Worm (Caenorhabditis elegans) whole organism, early embryonic: Measurements from ENCODE around the gene clu-1.

ENCODE experiments used
- B0310.2 ChIP-seq: sonication (generic microtip); optimal IDR thresholded peaks from 2 replicates; lab custom pipeline; 2016; ENCODE audit warnings: mild to moderate bottlenecking, missing genetic modification characterization, missing compliant biosample characterization
- F13C5.2 ChIP-seq: sonication (generic microtip); optimal IDR thresholded peaks from 2 replicates; lab custom pipeline; 2017; ENCODE audit warnings: mild to moderate bottlenecking, missing genetic modification characterization, inconsistent platforms, missing compliant biosample characterization
- aly-1 ChIP-seq: sonication (generic microtip); optimal IDR thresholded peaks from 2 replicates; lab custom pipeline; 2016; ENCODE audit warnings: missing genetic modification characterization, missing compliant biosample characterization
- ama-1 ChIP-seq: fragments of 150-350 bp; optimal IDR thresholded peaks from 2 replicates; lab custom pipeline; 2014
- ceh-13 ChIP-seq: fragments of 200-800 bp; sonication (Bioruptor generic); optimal IDR thresholded peaks from 2 replicates; lab custom pipeline; 2018; ENCODE audit warnings: mild to moderate bottlenecking, missing genetic modification characterization, missing compliant biosample characterization
- ceh-36 ChIP-seq: sonication (generic microtip); optimal IDR thresholded peaks from 2 replicates; lab custom pipeline; 2016; ENCODE audit warnings: missing genetic modification characterization, inconsistent platforms, missing compliant biosample characterization
- ets-7 ChIP-seq: sonication (generic microtip); optimal IDR thresholded peaks from 2 replicates; lab custom pipeline; 2016; ENCODE audit warnings: missing genotype, missing genetic modification characterization, missing compliant biosample characterization
- flt-1 ChIP-seq: fragments of 200-800 bp; sonication (Bioruptor generic); IDR thresholded peaks from 2 replicates; pipeline ENCODE4 v1.3.6; 2022; ENCODE audit warnings: missing genetic modification characterization, missing compliant biosample characterization
- hmg-4 ChIP-seq: fragments of 200-800 bp; sonication (Bioruptor generic); optimal IDR thresholded peaks from 2 replicates; lab custom pipeline; 2018; ENCODE audit warnings: mild to moderate bottlenecking, missing genetic modification characterization, missing compliant biosample characterization
- pes-1 ChIP-seq: fragments of 200-800 bp; sonication (Bioruptor generic); IDR thresholded peaks from 2 replicates; pipeline ENCODE4 v1.3.6; 2022; ENCODE audit warnings: missing genetic modification reagents, missing genetic modification characterization, missing compliant biosample characterization
- sea-1 ChIP-seq: fragments of 200-800 bp; sonication (Bioruptor generic); conservative IDR thresholded peaks from 2 replicates; pipeline ENCODE4 v1.3.6; 2022; ENCODE audit warnings: missing genetic modification characterization, missing compliant biosample characterization
- tbx-11 ChIP-seq: fragments of 200-800 bp; sonication (Bioruptor generic); IDR thresholded peaks from 2 replicates; pipeline ENCODE4 v1.3.6; 2022; ENCODE audit warnings: missing genetic modification characterization, missing compliant biosample characterization
- tbx-37 ChIP-seq: fragments of 200-800 bp; sonication (Bioruptor generic); conservative IDR thresholded peaks from 2 replicates; pipeline ENCODE4 v1.3.6; 2022; ENCODE audit warnings: missing genetic modification reagents, missing genetic modification characterization, missing compliant biosample characterization
- tra-4 ChIP-seq: sonication (generic microtip); optimal IDR thresholded peaks from 2 replicates; lab custom pipeline; 2017; ENCODE audit warnings: missing genetic modification characterization, missing compliant biosample characterization

ce11 chrIII:9511660-9512059 is 9.6 kb downstream of the clu-1 start:
- TF ChIP-seq F13C5.2 (no peak), hmg-4 (GFP tag; lab: Kevin White, UChicago) (no peak), ama-1 (lab: Kevin White, UChicago) (no peak), tbx-11 (GFP tag; lab: Robert Waterston, UW) (no peak), sea-1 (GFP tag; lab: Robert Waterston, UW) (no peak), aly-1 (tag; lab: Kevin White, UChicago) (no peak), flt-1 (GFP tag; lab: Robert Waterston, UW) (no peak), ceh-36 (tag; lab: Kevin White, UChicago) (no peak), tra-4 (tag; lab: Kevin White, UChicago) (no peak), B0310.2 (tag; lab: Kevin White, UChicago) (no peak), pes-1 (GFP tag; lab: Robert Waterston, UW) (no peak), ceh-13 (no peak), ets-7 (tag; lab: Kevin White, UChicago) (no peak), tbx-37 (GFP tag; lab: Robert Waterston, UW) (no peak)
